Worm (Caenorhabditis elegans) whole organism, L4/young adult: Measurements from ENCODE around the gene eat-17.

Experiments
- W03F9.2 ChIP-seq: fragments of 150-350 bp; optimal IDR thresholded peaks from 2 replicates; lab custom pipeline; 2014; ENCODE audit warnings: missing biosample characterization, missing genetic modification characterization
- dao-5 ChIP-seq: sonication (generic microtip); optimal IDR thresholded peaks from 2 replicates; lab custom pipeline; 2016; ENCODE audit warnings: missing genotype, missing genetic modification characterization, moderate library complexity, missing compliant biosample characterization
- him-1 ChIP-seq: sonication (generic microtip); optimal IDR thresholded peaks from 2 replicates; lab custom pipeline; 2016; ENCODE audit warnings: missing genotype, missing genetic modification reagents, missing genetic modification characterization, missing compliant biosample characterization

ce11 chrX:16381115-16381514 is 35.5 kb downstream of the eat-17 start:
- TF ChIP-seq him-1 (tag; lab: Kevin White, UChicago), result no peak
- TF ChIP-seq W03F9.2 (tag; lab: Kevin White, UChicago), result no peak
- TF ChIP-seq dao-5 (tag; lab: Kevin White, UChicago), result no peak
